Worm (Caenorhabditis elegans): ENCODE results near the gene mics-1.

- no peak for TF ChIP-seq pha-2 (tag; optimal IDR thresholded peaks at IDR 0.05)
- no peak for TF ChIP-seq nfya-1 (tag; optimal IDR thresholded peaks at IDR 0.05)
- TF ChIP-seq nhr-232 (tag; optimal IDR thresholded peaks at IDR 0.05), result no peak
- TF ChIP-seq mec-3 (tag; optimal IDR thresholded peaks at IDR 0.05; ENCODE audit: borderline replicate concordance), result no peak
- no peak for TF ChIP-seq rnt-1 (tag; optimal IDR thresholded peaks at IDR 0.05)
These were observed 14.4 kb upstream of the mics-1 start, which contains the start of gene T21C9.9 for ce11 chrV:10592479-10592878.

Data from whole organism, late embryonic.